Fruit fly (Drosophila melanogaster) whole organism, embryonic: ENCODE results near the gene Cad89D.

Experiments used
- Antp ChIP-seq: fragments of 200-800 bp; sonication (Bioruptor generic); optimal IDR thresholded peaks from 3 replicates; lab custom pipeline; 2016; ENCODE audit warnings: missing biosample characterization, missing genetic modification characterization
- B-H1 ChIP-seq: fragments of 200-800 bp; sonication (Bioruptor generic); IDR thresholded peaks from 3 replicates; pipeline ENCODE4 v1.3.6; 2022; ENCODE audit warnings: missing biosample characterization, missing genetic modification characterization
- CG10431 ChIP-seq: fragments of 200-800 bp; sonication (Bioruptor generic); optimal IDR thresholded peaks from 3 replicates; lab custom pipeline; 2018; ENCODE audit warnings: missing biosample characterization, mild to moderate bottlenecking, missing genetic modification characterization
- CG10462 ChIP-seq: fragments of 200-800 bp; sonication (Bioruptor generic); optimal IDR thresholded peaks from 2 replicates; lab custom pipeline; 2016; ENCODE audit warnings: missing biosample characterization, missing genetic modification characterization
- CG11696 ChIP-seq: fragments of 200-800 bp; sonication (Bioruptor generic); IDR thresholded peaks from 2 replicates; pipeline ENCODE4 v1.3.6; 2022; ENCODE audit warnings: missing biosample characterization, missing genetic modification characterization
- CG13775 ChIP-seq: fragments of 200-800 bp; sonication (Bioruptor generic); optimal IDR thresholded peaks from 3 replicates; lab custom pipeline; 2017; ENCODE audit warnings: missing biosample characterization, mild to moderate bottlenecking, missing genetic modification characterization
- CG13894 ChIP-seq: fragments of 200-800 bp; sonication (Bioruptor generic); optimal IDR thresholded peaks from 3 replicates; lab custom pipeline; 2018; ENCODE audit warnings: missing biosample characterization, mild to moderate bottlenecking, missing genetic modification characterization, moderate library complexity
- CG15601 ChIP-seq: fragments of 200-800 bp; sonication (Bioruptor generic); optimal IDR thresholded peaks from 3 replicates; lab custom pipeline; 2019; ENCODE audit warnings: missing biosample characterization, mild to moderate bottlenecking, missing genetic modification characterization, moderate library complexity
- CG1603 ChIP-seq: fragments of 200-800 bp; sonication (Bioruptor generic); optimal IDR thresholded peaks from 2 replicates; lab custom pipeline; 2019; ENCODE audit warnings: missing biosample characterization, mild to moderate bottlenecking, missing genetic modification characterization, moderate library complexity
- CG16779 ChIP-seq: fragments of 200-800 bp; sonication (Bioruptor generic); IDR thresholded peaks from 2 replicates; pipeline ENCODE4 v1.3.6; 2022; ENCODE audit warnings: missing biosample characterization, missing genetic modification characterization
- CG16863 ChIP-seq: fragments of 200-800 bp; sonication (Bioruptor generic); optimal IDR thresholded peaks from 3 replicates; lab custom pipeline; 2016; ENCODE audit warnings: missing biosample characterization, missing genetic modification characterization
- CG17186 ChIP-seq: fragments of 200-800 bp; sonication (Bioruptor generic); optimal IDR thresholded peaks from 3 replicates; lab custom pipeline; 2017; ENCODE audit warnings: missing biosample characterization, missing genetic modification reagents, missing genetic modification characterization
- CG4707 ChIP-seq: fragments of 200-800 bp; sonication (Bioruptor generic); optimal IDR thresholded peaks from 2 replicates; lab custom pipeline; 2018; ENCODE audit warnings: missing biosample characterization, mild to moderate bottlenecking, missing genetic modification characterization, moderate library complexity
- CG4730 ChIP-seq: fragments of 200-800 bp; sonication (Bioruptor generic); IDR thresholded peaks from 2 replicates; pipeline ENCODE4 v1.3.6; 2022; ENCODE audit warnings: missing biosample characterization, missing genetic modification characterization
- CG5180 ChIP-seq: fragments of 200-800 bp; sonication (Bioruptor generic); optimal IDR thresholded peaks from 3 replicates; lab custom pipeline; 2017; ENCODE audit warnings: missing biosample characterization, missing genetic modification characterization, mild to moderate bottlenecking, moderate library complexity, missing genetic modification reagents
- CG6175 ChIP-seq: fragments of 200-800 bp; sonication (Bioruptor generic); IDR thresholded peaks from 3 replicates; pipeline ENCODE4 v1.3.6; 2022; ENCODE audit warnings: missing biosample characterization, missing genetic modification characterization
- CG6813 ChIP-seq: fragments of 200-800 bp; sonication (Bioruptor generic); optimal IDR thresholded peaks from 2 replicates; lab custom pipeline; 2017; ENCODE audit warnings: missing biosample characterization, missing genetic modification characterization, mild to moderate bottlenecking, moderate library complexity, missing genetic modification reagents
- CG8765 ChIP-seq: fragments of 200-800 bp; sonication (Bioruptor generic); IDR thresholded peaks from 2 replicates; pipeline ENCODE4 v1.3.6; 2022; ENCODE audit warnings: missing biosample characterization, missing genetic modification characterization
- CG8944 ChIP-seq: fragments of 200-800 bp; sonication (Bioruptor generic); optimal IDR thresholded peaks from 3 replicates; lab custom pipeline; 2016; ENCODE audit warnings: missing biosample characterization, missing genetic modification characterization
- CG9932 ChIP-seq: fragments of 200-800 bp; sonication (Bioruptor generic); IDR thresholded peaks from 2 replicates; pipeline ENCODE4 v1.3.6; 2022; ENCODE audit warnings: missing biosample characterization, missing genetic modification characterization
- CTCF ChIP-seq: fragments of 200-800 bp; sonication (Bioruptor generic); optimal IDR thresholded peaks from 2 replicates; lab custom pipeline; 2017; ENCODE audit warnings: missing biosample characterization, mild to moderate bottlenecking, missing genetic modification characterization, moderate library complexity
- Dad ChIP-seq: fragments of 200-800 bp; sonication (Bioruptor generic); optimal IDR thresholded peaks from 3 replicates; lab custom pipeline; 2016; ENCODE audit warnings: missing biosample characterization, missing genetic modification characterization
- H2.0 ChIP-seq: fragments of 200-800 bp; sonication (Bioruptor generic); IDR thresholded peaks from 2 replicates; pipeline ENCODE4 v1.3.6; 2022; ENCODE audit warnings: missing biosample characterization, missing genetic modification characterization
- Med ChIP-seq: fragments of 200-800 bp; sonication (Bioruptor generic); peaks from one replicate; lab custom pipeline; 2016; ENCODE audit warnings: missing biosample characterization, missing genetic modification characterization, mild to moderate bottlenecking, inconsistent platforms, moderate library complexity
- Nf-YC ChIP-seq: fragments of 200-800 bp; optimal IDR thresholded peaks from 3 replicates; lab custom pipeline; 2019; ENCODE audit warnings: missing biosample characterization, mild to moderate bottlenecking, missing genetic modification characterization, moderate library complexity
- Opbp ChIP-seq: fragments of 200-800 bp; sonication (Bioruptor generic); IDR thresholded peaks from 3 replicates; pipeline ENCODE4 v1.3.6; 2022; ENCODE audit warnings: missing biosample characterization, missing genetic modification characterization; ENCODE audit not compliant: partially characterized antibody
- Rfx ChIP-seq: fragments of 200-800 bp; sonication (Bioruptor generic); IDR thresholded peaks from 2 replicates; pipeline ENCODE4 v1.3.6; 2022; ENCODE audit warnings: missing biosample characterization, missing genetic modification characterization
- Six4 ChIP-seq: fragments of 200-800 bp; sonication (Bioruptor generic); optimal IDR thresholded peaks from 2 replicates; lab custom pipeline; 2016; ENCODE audit warnings: missing biosample characterization, missing genetic modification characterization
- Ssrp ChIP-seq: fragments of 200-800 bp; sonication (Bioruptor generic); optimal IDR thresholded peaks from 2 replicates; lab custom pipeline; 2018; ENCODE audit warnings: missing biosample characterization, mild to moderate bottlenecking, missing genetic modification characterization, moderate library complexity
- Tbp ChIP-seq: fragments of >200 bp; optimal IDR thresholded peaks from 2 replicates; lab custom pipeline; 2018; ENCODE audit warnings: missing biosample characterization, missing genetic modification characterization
- Usf ChIP-seq: fragments of 200-800 bp; sonication (Bioruptor generic); optimal IDR thresholded peaks from 2 replicates; lab custom pipeline; 2017; ENCODE audit warnings: missing genotype, missing biosample characterization, missing genetic modification characterization
- Vsx1 ChIP-seq: fragments of 200-800 bp; sonication (Bioruptor generic); optimal IDR thresholded peaks from 2 replicates; lab custom pipeline; 2017; ENCODE audit warnings: missing biosample characterization, mild to moderate bottlenecking, missing genetic modification characterization, missing genetic modification reagents
- ase ChIP-seq: fragments of 200-800 bp; sonication (Bioruptor generic); IDR thresholded peaks from 3 replicates; pipeline ENCODE4 v1.3.6; 2022; ENCODE audit warnings: missing biosample characterization, missing genetic modification characterization
- az2 ChIP-seq: fragments of 200-800 bp; sonication (Bioruptor generic); optimal IDR thresholded peaks from 3 replicates; lab custom pipeline; 2016; ENCODE audit warnings: missing biosample characterization, missing genetic modification characterization
- ci ChIP-seq: fragments of 200-800 bp; sonication (Bioruptor generic); IDR thresholded peaks from 3 replicates; pipeline ENCODE4 v1.3.6; 2022; ENCODE audit warnings: missing biosample characterization, missing genetic modification characterization
- dati ChIP-seq: fragments of 200-800 bp; sonication (Bioruptor generic); IDR thresholded peaks from 2 replicates; pipeline ENCODE4 v1.3.6; 2022; ENCODE audit warnings: missing biosample characterization, missing genetic modification characterization
- gsb-n ChIP-seq: fragments of 200-800 bp; sonication (Bioruptor generic); optimal IDR thresholded peaks from 3 replicates; lab custom pipeline; 2018; ENCODE audit warnings: missing biosample characterization, mild to moderate bottlenecking, missing genetic modification characterization
- insv ChIP-seq, 2 experiments: fragments of 200-800 bp; sonication (Bioruptor generic); optimal IDR thresholded peaks; 3 replicates each; lab custom pipeline; 2016 to 2018; ENCODE audit warnings: missing biosample characterization in 2 of 2, missing genetic modification characterization in 2 of 2
- ken ChIP-seq: fragments of 200-800 bp; sonication (Bioruptor generic); IDR thresholded peaks from 3 replicates; pipeline ENCODE4 v1.3.6; 2022; ENCODE audit warnings: missing biosample characterization, missing genetic modification characterization
- lmd ChIP-seq: fragments of 200-800 bp; sonication (Bioruptor generic); IDR thresholded peaks from 2 replicates; pipeline ENCODE4 v1.3.6; 2022; ENCODE audit warnings: missing biosample characterization, missing genetic modification characterization
- oc ChIP-seq: fragments of 200-800 bp; sonication (Bioruptor generic); optimal IDR thresholded peaks from 2 replicates; lab custom pipeline; 2018; ENCODE audit warnings: missing biosample characterization, mild to moderate bottlenecking, missing genetic modification characterization, moderate library complexity
- otp ChIP-seq: fragments of 200-800 bp; sonication (Bioruptor generic); IDR thresholded peaks from 3 replicates; pipeline ENCODE4, ENCODE4 v1.3.6; 2022; ENCODE audit warnings: missing biosample characterization, missing genetic modification characterization
- psq ChIP-seq: fragments of 200-800 bp; sonication (Bioruptor generic); optimal IDR thresholded peaks from 2 replicates; lab custom pipeline; 2017; ENCODE audit warnings: missing biosample characterization, missing genetic modification characterization
- run ChIP-seq: fragments of 200-800 bp; sonication (Bioruptor generic); optimal IDR thresholded peaks from 3 replicates; lab custom pipeline; 2018; ENCODE audit warnings: missing biosample characterization, mild to moderate bottlenecking, missing genetic modification characterization
- schlank ChIP-seq: fragments of 200-800 bp; sonication (Bioruptor generic); optimal IDR thresholded peaks from 2 replicates; lab custom pipeline; 2018; ENCODE audit warnings: missing biosample characterization, mild to moderate bottlenecking, missing genetic modification characterization
- so ChIP-seq: fragments of 200-800 bp; sonication (Bioruptor generic); IDR thresholded peaks from 3 replicates; pipeline ENCODE4 v1.3.6; 2022; ENCODE audit warnings: missing biosample characterization, missing genetic modification characterization
- tgo ChIP-seq: fragments of 200-800 bp; sonication (Bioruptor generic); IDR thresholded peaks from 3 replicates; pipeline ENCODE4 v1.3.6; 2022; ENCODE audit warnings: missing biosample characterization, missing genetic modification characterization
- toy ChIP-seq: fragments of 200-800 bp; sonication (Bioruptor generic); IDR thresholded peaks from 2 replicates; pipeline ENCODE4 v1.3.6; 2022; ENCODE audit warnings: missing biosample characterization, missing genetic modification characterization
- unc-4 ChIP-seq: fragments of 200-800 bp; sonication (Bioruptor generic); IDR thresholded peaks from 2 replicates; pipeline ENCODE4 v1.3.6; 2022; ENCODE audit warnings: missing biosample characterization, missing genetic modification characterization; ENCODE audit not compliant: partially characterized antibody
- usp ChIP-seq: fragments of >200 bp; optimal IDR thresholded peaks from 2 replicates; lab custom pipeline; 2017; ENCODE audit warnings: missing biosample characterization, missing genetic modification characterization
- vfl ChIP-seq: fragments of 200-800 bp; sonication (Bioruptor generic); optimal IDR thresholded peaks from 2 replicates; lab custom pipeline; 2016; ENCODE audit warnings: missing biosample characterization, missing genetic modification characterization
- wor ChIP-seq: fragments of 200-800 bp; sonication (Bioruptor generic); IDR thresholded peaks from 2 replicates; pipeline ENCODE4 v1.3.6; 2022; ENCODE audit warnings: missing biosample characterization, missing genetic modification characterization

Gene Cad89D

DNA sequence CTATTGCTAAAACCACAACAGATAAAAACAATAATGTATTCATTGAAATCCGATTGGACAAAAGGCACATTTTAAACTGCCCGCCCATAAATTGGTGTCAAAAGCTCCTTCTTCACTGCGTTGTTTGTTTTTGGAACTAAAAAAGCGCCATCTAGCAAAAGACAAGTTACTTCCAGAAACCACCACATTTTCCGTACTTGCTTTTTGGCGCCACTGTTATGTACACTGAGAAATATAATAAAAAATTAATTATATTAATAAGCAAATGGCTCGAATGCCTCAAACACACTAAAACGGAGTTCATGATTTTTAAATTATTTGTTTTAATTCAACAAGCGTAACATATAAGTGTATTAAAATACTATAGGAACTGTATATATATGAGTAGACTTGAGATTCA, 2.2 kb upstream of the Cad89D start (continued):
- TF ChIP-seq ci (GFP tag; lab: Robert Waterston, UW) (peak; percentile 93), Opbp (GFP tag; lab: Robert Waterston, UW) (peak; percentile 52; the same call in 1 of the 3 replicates), CG6813 (GFP tag; lab: Kevin White, UChicago) (peak; percentile 75), CG8944 (GFP tag; lab: Kevin White, UChicago) (peak; percentile 78), Dad (GFP tag; lab: Kevin White, UChicago) (peak; percentile 47), Vsx1 (GFP tag; lab: Kevin White, UChicago) (peak; percentile 66), az2 (GFP tag; lab: Kevin White, UChicago) (peak; percentile 88), Nf-YC (tag; lab: Kevin White, UChicago) (peak; percentile 74), gsb-n (tag; lab: Kevin White, UChicago) (peak; percentile 75), Six4 (GFP tag; lab: Kevin White, UChicago) (peak; percentile 80), CG15601 (tag; lab: Kevin White, UChicago) (peak; percentile 76), CG10431 (peak; percentile 52), CG11696 (GFP tag; lab: Robert Waterston, UW) (peak; percentile 65), CG16779 (0 out of 2 replicates have a peak, but pooled peaks have one; percentile 58), CTCF (GFP tag; lab: Kevin White, UChicago) (peak; percentile 100), run (tag; lab: Kevin White, UChicago) (peak; percentile 70), vfl (peak; percentile 45), otp (peak; percentile 85), ken (peak; percentile 89), wor (GFP tag; lab: Robert Waterston, UW) (peak; percentile 46; the same call in 1 of the 2 replicates), CG6175 (peak; percentile 86), CG4730 (GFP tag; lab: Robert Waterston, UW) (peak; percentile 77), CG8765 (GFP tag; lab: Robert Waterston, UW) (peak; percentile 52; the same call in 1 of the 2 replicates), Tbp (GFP tag; lab: Kevin White, UChicago) (no peak), CG5180 (GFP tag; lab: Kevin White, UChicago) (peak; percentile 64), lmd (GFP tag; lab: Robert Waterston, UW) (peak; percentile 86), Usf (GFP tag; lab: Kevin White, UChicago) (peak; percentile 23), dati (GFP tag; lab: Robert Waterston, UW) (peak; percentile 38; the same call in 1 of the 2 replicates), Ssrp (tag; lab: Kevin White, UChicago) (peak; percentile 78), toy (GFP tag; lab: Robert Waterston, UW) (peak; percentile 47; the same call in 1 of the 2 replicates), B-H1 (GFP tag; lab: Robert Waterston, UW) (peak; percentile 80), psq (GFP tag; lab: Kevin White, UChicago) (peak; percentile 73), CG10462 (GFP tag; lab: Kevin White, UChicago) (peak; percentile 66), tgo (GFP tag; lab: Robert Waterston, UW) (peak; percentile 91), ase (GFP tag; lab: Robert Waterston, UW) (peak; percentile 95), oc (tag; lab: Kevin White, UChicago) (peak; percentile 73), unc-4 (GFP tag; lab: Robert Waterston, UW) (no peak), Rfx (GFP tag; lab: Robert Waterston, UW) (peak; percentile 96), Antp (GFP tag; lab: Kevin White, UChicago) (peak; percentile 74), CG17186 (GFP tag; lab: Kevin White, UChicago) (peak; percentile 2), CG4707 (GFP tag; lab: Kevin White, UChicago) (peak; percentile 64), insv (GFP tag; optimal IDR thresholded peaks at IDR 0.05; lab: Kevin White, UChicago) (peak in 1 of 2 experiments; percentile 70), CG13775 (GFP tag; lab: Kevin White, UChicago) (peak; percentile 75), CG1603 (tag; lab: Kevin White, UChicago) (peak; percentile 72), H2.0 (GFP tag; lab: Robert Waterston, UW) (peak; percentile 77), CG16863 (peak; percentile 66), schlank (tag; lab: Kevin White, UChicago) (peak; percentile 28), CG13894 (tag; lab: Kevin White, UChicago) (no peak), CG9932 (peak; percentile 92), Med (GFP tag; lab: Kevin White, UChicago) (peak; percentile 95), so (peak; percentile 78), usp (GFP tag; lab: Kevin White, UChicago) (no peak)
